Fruit fly (Drosophila melanogaster) whole organism, adult: Measurements from ENCODE around the gene CG14963.

Experiments used
- Clk ChIP-seq: fragments of 200-800 bp; sonication (Bioruptor generic); optimal IDR thresholded peaks from 2 replicates; lab custom pipeline; 2017; ENCODE audit warnings: missing biosample characterization, missing genetic modification characterization
- bab1 ChIP-seq: fragments of 200-800 bp; sonication (Bioruptor generic); optimal IDR thresholded peaks from 3 replicates; lab custom pipeline; 2019; ENCODE audit warnings: missing biosample characterization, mild to moderate bottlenecking, missing genetic modification characterization, moderate library complexity
- cnc ChIP-seq, 2 experiments: fragments of >200 bp; optimal IDR thresholded peaks; 2 replicates each; lab custom pipeline; 2017
- kay ChIP-seq: fragments of 200-800 bp; sonication (Bioruptor generic); peaks from one replicate; lab custom pipeline; 2016; ENCODE audit warnings: missing biosample characterization, missing genetic modification characterization, borderline replicate concordance
- ovo ChIP-seq: fragments of 200-800 bp; sonication (Bioruptor generic); optimal IDR thresholded peaks from 2 replicates; lab custom pipeline; 2016; ENCODE audit warnings: missing biosample characterization, missing genetic modification characterization

DNA sequence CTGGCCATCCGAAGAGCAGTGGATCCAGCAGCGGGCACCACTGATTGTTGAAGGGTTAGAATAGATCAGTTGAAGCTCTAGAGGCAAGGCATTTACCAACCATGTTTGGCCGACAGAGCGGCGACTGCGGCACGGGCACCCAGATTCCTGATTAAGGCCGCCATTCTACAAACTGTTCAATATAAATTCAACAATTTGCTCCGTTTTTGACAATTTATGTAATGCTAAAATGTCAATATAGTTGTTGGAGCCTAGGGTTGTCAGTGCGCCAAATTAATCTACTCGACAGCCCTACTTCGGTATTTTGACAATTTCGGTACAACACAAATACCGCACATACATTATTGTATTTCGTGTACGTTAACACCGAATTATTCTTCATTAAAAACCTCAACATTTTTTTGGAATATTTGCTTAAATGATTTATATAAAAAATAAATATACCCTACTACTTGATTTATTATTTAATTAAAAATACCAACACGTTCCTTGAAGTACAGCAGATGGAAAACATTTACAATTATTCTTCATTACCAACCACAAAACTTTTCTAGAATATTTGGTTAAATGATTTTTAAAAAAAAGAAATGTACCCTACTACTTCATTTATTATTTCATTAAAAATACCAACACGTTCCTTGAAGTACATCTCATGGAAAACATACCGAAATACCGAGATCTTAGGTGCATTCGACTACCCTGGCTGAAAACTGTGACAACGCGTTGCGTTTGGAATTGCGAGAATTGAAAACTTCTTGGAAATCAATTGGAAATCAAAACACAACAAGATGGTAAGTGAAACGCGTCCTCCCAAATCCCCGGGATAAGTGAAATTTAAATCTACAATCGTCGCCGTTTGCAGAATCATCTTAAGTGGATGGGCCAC is 12.8 kb downstream of the CG14963 start, which contains the start of the genes ND-30 and CG15812:
- TF ChIP-seq bab1 (GFP tag; lab: Kevin White, UChicago): no peak
- no peak for TF ChIP-seq cnc (optimal IDR thresholded peaks at IDR 0.05; lab: Kevin White, UChicago)
- no peak for TF ChIP-seq ovo (GFP tag; lab: Kevin White, UChicago)
- TF ChIP-seq kay (GFP tag; lab: Kevin White, UChicago): no peak
- TF ChIP-seq Clk (GFP tag; lab: Kevin White, UChicago): no peak
